Worm (Caenorhabditis elegans): ENCODE measurements around the gene btb-4.

DNA sequence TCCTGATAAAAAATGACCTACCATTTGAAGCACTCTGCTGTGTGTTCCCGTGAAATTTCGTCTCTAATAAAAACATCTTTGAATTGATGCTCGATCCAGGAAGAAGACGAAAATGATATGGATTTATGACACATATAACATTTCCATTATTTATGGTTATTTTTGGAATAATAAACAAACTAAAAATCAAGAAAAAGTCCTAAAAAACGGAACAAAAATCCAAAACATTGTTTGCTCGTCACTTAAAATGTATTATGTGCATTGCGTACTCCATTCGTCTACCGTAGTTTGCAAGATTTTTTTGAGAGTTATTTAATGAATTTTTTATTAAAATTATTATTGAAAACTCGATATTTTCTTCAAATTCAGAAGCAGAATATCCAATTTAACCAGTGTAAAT, 10.3 kb downstream of the btb-4 start, which contains the start of gene bath-20:
- TF ChIP-seq ceh-36 (tag; optimal IDR thresholded peaks at IDR 0.05) (no peak), ama-1 (optimal IDR thresholded peaks at IDR 0.05) (no peak), tbx-37 (GFP tag; conservative IDR thresholded peaks at IDR 0.05) (no peak), flt-1 (GFP tag; IDR thresholded peaks at IDR 0.05) (no peak), aly-1 (tag; optimal IDR thresholded peaks at IDR 0.05) (no peak), sea-1 (GFP tag; conservative IDR thresholded peaks at IDR 0.05) (no peak), B0310.2 (tag; optimal IDR thresholded peaks at IDR 0.05) (no peak), pes-1 (GFP tag; IDR thresholded peaks at IDR 0.05) (no peak), scrt-1 (GFP tag; IDR thresholded peaks at IDR 0.05) (no peak), hnd-1 (tag; optimal IDR thresholded peaks at IDR 0.05) (no peak), hmbx-1 (tag; optimal IDR thresholded peaks at IDR 0.05) (no peak), F13C5.2 (tag; optimal IDR thresholded peaks at IDR 0.05) (no peak), ceh-13 (GFP tag; optimal IDR thresholded peaks at IDR 0.05) (no peak), tbx-11 (GFP tag; IDR thresholded peaks at IDR 0.05) (no peak)

All from whole organism, early embryonic.